Worm (Caenorhabditis elegans) whole organism, midembryonic: ENCODE data around the gene F15H10.8.

Source experiments
- T22C8.4 ChIP-seq: fragments of 200-800 bp; sonication (Bioruptor generic); IDR thresholded peaks from 2 replicates; pipeline ENCODE4 v1.3.6; 2022; ENCODE audit warnings: missing genetic modification characterization, missing compliant biosample characterization
- cog-1 ChIP-seq: sonication (generic microtip); optimal IDR thresholded peaks from 2 replicates; lab custom pipeline; 2016; ENCODE audit warnings: missing genetic modification characterization, missing compliant biosample characterization
- flt-1 ChIP-seq: fragments of 200-800 bp; sonication (Bioruptor generic); IDR thresholded peaks from 2 replicates; pipeline ENCODE4 v1.3.6; 2022; ENCODE audit warnings: missing genetic modification characterization, missing compliant biosample characterization
- med-1 ChIP-seq: sonication (generic microtip); optimal IDR thresholded peaks from 2 replicates; lab custom pipeline; 2017; ENCODE audit warnings: missing genetic modification characterization, mild to moderate bottlenecking, missing compliant biosample characterization, antibody characterized with exemption, missing genetic modification reagents; ENCODE audit not compliant: insufficient read depth
- ref-1 ChIP-seq: fragments of 200-800 bp; sonication (Bioruptor generic); conservative IDR thresholded peaks from 2 replicates; pipeline ENCODE4 v1.3.6; 2022; ENCODE audit warnings: missing genetic modification reagents, missing genetic modification characterization, missing compliant biosample characterization
- tab-1 ChIP-seq: fragments of 200-800 bp; sonication (Bioruptor generic); IDR thresholded peaks from 2 replicates; pipeline ENCODE4 v1.3.6; 2022; ENCODE audit warnings: missing genetic modification characterization, missing compliant biosample characterization
- ztf-23 ChIP-seq: fragments of 200-800 bp; sonication (Bioruptor generic); IDR thresholded peaks from 2 replicates; pipeline ENCODE4 v1.3.6; 2022; ENCODE audit warnings: missing genetic modification reagents, missing genetic modification characterization, missing compliant biosample characterization
- ztf-29 ChIP-seq: fragments of 200-800 bp; sonication (Bioruptor generic); IDR thresholded peaks from 2 replicates; pipeline ENCODE4 v1.3.6; 2022; ENCODE audit warnings: missing genetic modification reagents, missing genetic modification characterization, missing compliant biosample characterization

DNA sequence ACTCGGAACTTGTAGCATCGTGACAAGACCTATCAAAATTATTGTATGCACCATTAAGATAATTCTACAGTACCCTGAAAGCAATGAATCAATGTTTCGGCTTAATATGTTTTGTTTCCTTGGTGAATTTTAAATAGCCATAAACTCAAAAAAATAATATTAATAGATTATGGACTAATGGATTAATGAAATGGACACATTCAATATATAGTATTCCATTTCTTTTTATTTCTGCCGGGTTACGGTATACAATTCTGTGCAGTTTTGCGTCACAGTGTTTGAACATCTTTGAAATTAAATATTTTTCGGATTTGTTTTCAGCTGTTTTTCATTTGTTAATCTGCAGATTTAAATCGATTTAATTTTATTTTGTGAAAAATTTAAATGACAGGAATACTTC lies 33.9 kb upstream of the F15H10.8 start, which contains the start of gene set-22:
- TF ChIP-seq ref-1 (GFP tag; lab: Robert Waterston, UW) (no peak), flt-1 (no peak), cog-1 (tag; lab: Kevin White, UChicago) (no peak), med-1 (GFP tag; lab: Kevin White, UChicago) (no peak), T22C8.4 (no peak), ztf-23 (GFP tag; lab: Robert Waterston, UW) (no peak), tab-1 (no peak), ztf-29 (GFP tag; lab: Robert Waterston, UW) (no peak)
